Worm (Caenorhabditis elegans) whole organism, young adult: ENCODE data around the gene abi-1.

Experiments
- D2030.7 ChIP-seq: fragments of 200-800 bp; sonication (Bioruptor generic); IDR thresholded peaks from 2 replicates; pipeline ENCODE4 v1.3.6; 2022; ENCODE audit warnings: missing genetic modification reagents, missing genetic modification characterization, missing compliant biosample characterization
- F23B12.7 ChIP-seq: sonication (generic microtip); optimal IDR thresholded peaks from 2 replicates; lab custom pipeline; 2017; ENCODE audit warnings: missing genetic modification characterization, mild to moderate bottlenecking, missing compliant biosample characterization, antibody characterized with exemption, moderate library complexity; ENCODE audit not compliant: insufficient read depth
- F33H1.4 ChIP-seq: fragments of 200-800 bp; sonication (Bioruptor generic); IDR thresholded peaks from 2 replicates; pipeline ENCODE4 v1.3.6; 2022; ENCODE audit warnings: missing genetic modification reagents, missing genetic modification characterization, missing compliant biosample characterization
- F37B4.10 ChIP-seq: fragments of 200-800 bp; sonication (Bioruptor generic); IDR thresholded peaks from 2 replicates; pipeline ENCODE4 v1.3.6; 2022; ENCODE audit warnings: missing genetic modification characterization, missing compliant biosample characterization
- F49E8.2 ChIP-seq: sonication (generic microtip); optimal IDR thresholded peaks from 3 replicates; lab custom pipeline; 2017; ENCODE audit warnings: missing genetic modification characterization, mild to moderate bottlenecking, missing compliant biosample characterization, antibody characterized with exemption, moderate library complexity; ENCODE audit not compliant: insufficient read depth
- K12H6.12 ChIP-seq: fragments of 200-800 bp; sonication (Bioruptor generic); optimal IDR thresholded peaks from 2 replicates; lab custom pipeline; 2018; ENCODE audit warnings: mild to moderate bottlenecking, missing genetic modification characterization, missing compliant biosample characterization
- T07F8.4 ChIP-seq: sonication (generic microtip); optimal IDR thresholded peaks from 2 replicates; lab custom pipeline; 2016; ENCODE audit warnings: mild to moderate bottlenecking, missing genetic modification characterization, moderate library complexity, missing compliant biosample characterization
- Y53F4B.3 ChIP-seq: fragments of 200-800 bp; sonication (Bioruptor generic); IDR thresholded peaks from 2 replicates; pipeline ENCODE4 v1.3.6; 2022; ENCODE audit warnings: missing genetic modification reagents, missing genetic modification characterization, missing compliant biosample characterization
- Y53G8AR.9 ChIP-seq: fragments of 200-800 bp; sonication (Bioruptor generic); conservative IDR thresholded peaks from 2 replicates; pipeline ENCODE4 v1.3.6; 2022; ENCODE audit warnings: missing genetic modification reagents, missing genetic modification characterization, missing compliant biosample characterization
- atf-7 ChIP-seq: sonication (generic microtip); optimal IDR thresholded peaks from 2 replicates; lab custom pipeline; 2017; ENCODE audit warnings: mild to moderate bottlenecking, missing genetic modification characterization, missing compliant biosample characterization
- athp-1 ChIP-seq: sonication (generic microtip); optimal IDR thresholded peaks from 2 replicates; lab custom pipeline; 2017; ENCODE audit warnings: mild to moderate bottlenecking, missing genetic modification characterization, missing compliant biosample characterization
- attf-5 ChIP-seq: fragments of 200-800 bp; sonication (Bioruptor generic); optimal IDR thresholded peaks from 2 replicates; lab custom pipeline; 2018; ENCODE audit warnings: mild to moderate bottlenecking, missing genetic modification characterization, missing compliant biosample characterization
- bed-2 ChIP-seq: fragments of 200-800 bp; sonication (Bioruptor generic); IDR thresholded peaks from 2 replicates; pipeline ENCODE4 v1.3.6; 2022; ENCODE audit warnings: missing genetic modification reagents, missing genetic modification characterization, missing compliant biosample characterization
- ccch-3 ChIP-seq: fragments of 200-800 bp; sonication (Bioruptor generic); optimal IDR thresholded peaks from 2 replicates; lab custom pipeline; 2018; ENCODE audit warnings: mild to moderate bottlenecking, missing genetic modification characterization, missing compliant biosample characterization
- ceh-40 ChIP-seq: fragments of 200-800 bp; sonication (Bioruptor generic); IDR thresholded peaks from 2 replicates; pipeline ENCODE4 v1.3.6; 2022; ENCODE audit warnings: missing genetic modification characterization, missing compliant biosample characterization
- ceh-58 ChIP-seq: fragments of 200-800 bp; sonication (Bioruptor generic); IDR thresholded peaks from 2 replicates; pipeline ENCODE4 v1.3.6; 2022; ENCODE audit warnings: missing genetic modification characterization, missing compliant biosample characterization
- die-1 ChIP-seq: sonication (generic microtip); optimal IDR thresholded peaks from 2 replicates; lab custom pipeline; 2016; ENCODE audit warnings: missing genotype, mild to moderate bottlenecking, missing genetic modification characterization, missing compliant biosample characterization
- dpff-1 ChIP-seq: sonication (generic microtip); optimal IDR thresholded peaks from 2 replicates; lab custom pipeline; 2017; ENCODE audit warnings: mild to moderate bottlenecking, missing genetic modification characterization, missing compliant biosample characterization
- efl-1 ChIP-seq: fragments of 150-350 bp; optimal IDR thresholded peaks from 2 replicates; lab custom pipeline; 2014; ENCODE audit warnings: missing biosample characterization, missing genetic modification reagents, missing genetic modification characterization
- ekl-4 ChIP-seq: fragments of 200-800 bp; sonication (Bioruptor generic); IDR thresholded peaks from 2 replicates; pipeline ENCODE4 v1.3.6; 2022; ENCODE audit warnings: missing genetic modification reagents, missing genetic modification characterization, missing compliant biosample characterization
- him-1 ChIP-seq: sonication (generic microtip); optimal IDR thresholded peaks from 2 replicates; lab custom pipeline; 2016; ENCODE audit warnings: missing genotype, missing genetic modification reagents, missing genetic modification characterization, missing compliant biosample characterization
- hlh-26 ChIP-seq: fragments of 200-800 bp; sonication (Bioruptor generic); conservative IDR thresholded peaks from 2 replicates; pipeline ENCODE4 v1.3.6; 2022; ENCODE audit warnings: missing genetic modification reagents, missing genetic modification characterization, missing compliant biosample characterization
- hmg-1.2 ChIP-seq: fragments of 200-800 bp; sonication (Bioruptor generic); IDR thresholded peaks from 2 replicates; pipeline ENCODE4 v1.3.6; 2022; ENCODE audit warnings: missing genetic modification reagents, missing genetic modification characterization, missing compliant biosample characterization
- hmg-20 ChIP-seq: fragments of 200-800 bp; sonication (Bioruptor generic); IDR thresholded peaks from 2 replicates; pipeline ENCODE4 v1.3.6; 2022; ENCODE audit warnings: missing genetic modification reagents, missing genetic modification characterization, missing compliant biosample characterization
- hrde-1 ChIP-seq: sonication (generic microtip); optimal IDR thresholded peaks from 2 replicates; lab custom pipeline; 2016; ENCODE audit warnings: missing genetic modification characterization, mild to moderate bottlenecking, missing compliant biosample characterization, moderate library complexity, missing genotype, missing genetic modification reagents, borderline replicate concordance
- hsf-1 ChIP-seq: fragments of 200-800 bp; sonication (Bioruptor generic); IDR thresholded peaks from 2 replicates; pipeline ENCODE4 v1.3.6; 2022; ENCODE audit warnings: missing genetic modification reagents, missing genetic modification characterization, missing compliant biosample characterization
- lag-1 ChIP-seq: fragments of 200-800 bp; sonication (Bioruptor generic); IDR thresholded peaks from 2 replicates; pipeline ENCODE4 v1.3.6; 2022; ENCODE audit warnings: missing genetic modification reagents, missing genetic modification characterization, missing compliant biosample characterization
- let-526 ChIP-seq: fragments of 200-800 bp; sonication (Bioruptor generic); IDR thresholded peaks from 2 replicates; pipeline ENCODE4 v1.3.6; 2022; ENCODE audit warnings: missing genetic modification reagents, missing genetic modification characterization, missing compliant biosample characterization
- lin-40 ChIP-seq: sonication (generic microtip); optimal IDR thresholded peaks from 2 replicates; lab custom pipeline; 2016; ENCODE audit warnings: missing genetic modification characterization, mild to moderate bottlenecking, missing compliant biosample characterization, missing genotype, missing genetic modification reagents
- lin-54 ChIP-seq: fragments of 200-800 bp; sonication (Bioruptor generic); optimal IDR thresholded peaks from 2 replicates; lab custom pipeline; 2018; ENCODE audit warnings: mild to moderate bottlenecking, missing genetic modification characterization, missing compliant biosample characterization
- lsl-1 ChIP-seq: fragments of 200-800 bp; sonication (Bioruptor generic); optimal IDR thresholded peaks from 2 replicates; lab custom pipeline; 2018; ENCODE audit warnings: mild to moderate bottlenecking, missing genetic modification characterization, moderate library complexity, missing compliant biosample characterization
- mcd-1 ChIP-seq: fragments of 200-800 bp; sonication (Bioruptor generic); IDR thresholded peaks from 2 replicates; pipeline ENCODE4 v1.3.6; 2022; ENCODE audit warnings: missing genetic modification reagents, missing genetic modification characterization, missing compliant biosample characterization
- mel-28 ChIP-seq: sonication (generic microtip); optimal IDR thresholded peaks from 2 replicates; lab custom pipeline; 2016; ENCODE audit warnings: borderline replicate concordance, mild to moderate bottlenecking, missing genetic modification characterization, missing compliant biosample characterization
- mes-4 ChIP-seq: sonication (generic microtip); optimal IDR thresholded peaks from 2 replicates; lab custom pipeline; 2016; ENCODE audit warnings: missing genotype, missing genetic modification characterization, missing compliant biosample characterization
- mxl-1 ChIP-seq: sonication (generic microtip); optimal IDR thresholded peaks from 2 replicates; lab custom pipeline; 2016; ENCODE audit warnings: missing genetic modification characterization, missing compliant biosample characterization
- nhr-179 ChIP-seq: sonication (generic microtip); optimal IDR thresholded peaks from 2 replicates; lab custom pipeline; 2016; ENCODE audit warnings: mild to moderate bottlenecking, missing genetic modification characterization, missing compliant biosample characterization
- nhr-27 ChIP-seq: fragments of 200-800 bp; sonication (Bioruptor generic); optimal IDR thresholded peaks from 2 replicates; lab custom pipeline; 2018; ENCODE audit warnings: mild to moderate bottlenecking, missing genetic modification characterization, moderate library complexity, missing compliant biosample characterization
- pbrm-1 ChIP-seq: fragments of 200-800 bp; sonication (Bioruptor generic); IDR thresholded peaks from 2 replicates; pipeline ENCODE4 v1.3.6; 2022; ENCODE audit warnings: missing genetic modification reagents, missing genetic modification characterization, missing compliant biosample characterization
- pha-4 ChIP-seq: fragments of 150-350 bp; sonication (generic microtip); optimal IDR thresholded peaks from 2 replicates; lab custom pipeline; 2014; ENCODE audit warnings: missing biosample characterization, missing genetic modification reagents, missing genetic modification characterization
- rec-8 ChIP-seq, 2 experiments: sonication (generic microtip); optimal IDR thresholded peaks; 2 replicates each; lab custom pipeline; 2016; ENCODE audit warnings: mild to moderate bottlenecking in 2 of 2, missing genetic modification characterization in 2 of 2, missing genetic modification reagents in 2 of 2, missing genotype in 2 of 2, missing biosample characterization in 1 of 2, missing compliant biosample characterization in 1 of 2, moderate library complexity in 1 of 2
- snpc-1.1 ChIP-seq: sonication (generic microtip); optimal IDR thresholded peaks from 2 replicates; lab custom pipeline; 2017; ENCODE audit warnings: missing genetic modification characterization, mild to moderate bottlenecking, missing compliant biosample characterization, antibody characterized with exemption, moderate library complexity, missing genotype, missing genetic modification reagents; ENCODE audit not compliant: insufficient read depth
- somi-1 ChIP-seq: fragments of 200-800 bp; sonication (Bioruptor generic); optimal IDR thresholded peaks from 2 replicates; lab custom pipeline; 2018; ENCODE audit warnings: mild to moderate bottlenecking, missing genetic modification characterization, missing compliant biosample characterization
- tlf-1 ChIP-seq: fragments of 200-800 bp; sonication (Bioruptor generic); optimal IDR thresholded peaks from 2 replicates; lab custom pipeline; 2018; ENCODE audit warnings: mild to moderate bottlenecking, missing genetic modification characterization, missing compliant biosample characterization
- unc-62 ChIP-seq: fragments of 150-350 bp; optimal IDR thresholded peaks from 2 replicates; lab custom pipeline; 2014; ENCODE audit warnings: missing biosample characterization, missing genetic modification reagents, missing genetic modification characterization
- xnd-1 ChIP-seq: sonication (generic microtip); optimal IDR thresholded peaks from 2 replicates; lab custom pipeline; 2016; ENCODE audit warnings: missing genotype, missing genetic modification reagents, missing genetic modification characterization, missing compliant biosample characterization
- ztf-18 ChIP-seq: sonication (generic microtip); optimal IDR thresholded peaks from 2 replicates; lab custom pipeline; 2016; ENCODE audit warnings: missing genotype, mild to moderate bottlenecking, missing genetic modification characterization, missing compliant biosample characterization
- ztf-22 ChIP-seq: fragments of 200-800 bp; sonication (Bioruptor generic); optimal IDR thresholded peaks from 2 replicates; lab custom pipeline; 2018; ENCODE audit warnings: mild to moderate bottlenecking, missing genetic modification characterization, moderate library complexity, missing compliant biosample characterization
- ztf-25 ChIP-seq: fragments of 200-800 bp; sonication (Bioruptor generic); IDR thresholded peaks from 2 replicates; pipeline ENCODE4 v1.3.6; 2022; ENCODE audit warnings: missing genetic modification reagents, missing genetic modification characterization, missing compliant biosample characterization

Gene abi-1

ce11 chrIII:5705228-5705888 is 12.8 kb upstream of the abi-1 start, which contains the start of gene swp-1 (continued):
- TF ChIP-seq ekl-4 (GFP tag; lab: Robert Waterston, UW): peak; percentile 70
- TF ChIP-seq ztf-25 (GFP tag; lab: Robert Waterston, UW): no peak
- no peak for TF ChIP-seq attf-5 (GFP tag; lab: Kevin White, UChicago)
- peak; percentile 38 for TF ChIP-seq F49E8.2 (tag; lab: Kevin White, UChicago)
- TF ChIP-seq xnd-1 (tag; lab: Kevin White, UChicago): peak; percentile 34
- peak; percentile 38 for TF ChIP-seq lsl-1 (GFP tag; lab: Kevin White, UChicago)
- TF ChIP-seq hrde-1 (tag; lab: Kevin White, UChicago): peak; percentile 12
- no peak for TF ChIP-seq pha-4 (tag; lab: Kevin White, UChicago)
- TF ChIP-seq D2030.7: no peak
- TF ChIP-seq lin-40 (tag; lab: Kevin White, UChicago): no peak
- no peak for TF ChIP-seq lag-1 (GFP tag; lab: Robert Waterston, UW)
- TF ChIP-seq unc-62 (GFP tag; lab: Kevin White, UChicago): no peak
- TF ChIP-seq hsf-1: peak; percentile 60
- TF ChIP-seq let-526 (GFP tag; lab: Robert Waterston, UW): no peak
- no peak for TF ChIP-seq F23B12.7 (tag; lab: Kevin White, UChicago)
- TF ChIP-seq lin-54 (GFP tag; lab: Kevin White, UChicago): peak; percentile 65
- TF ChIP-seq somi-1: no peak
- peak; percentile 46 for TF ChIP-seq F33H1.4 (GFP tag; lab: Robert Waterston, UW)
- TF ChIP-seq ceh-58 (GFP tag; lab: Robert Waterston, UW): no peak
- no peak for TF ChIP-seq dpff-1 (tag; lab: Kevin White, UChicago)
- peak; percentile 50 for TF ChIP-seq die-1 (tag; lab: Kevin White, UChicago)
- TF ChIP-seq mel-28 (tag; lab: Kevin White, UChicago): no peak
- TF ChIP-seq tlf-1 (GFP tag; lab: Kevin White, UChicago): peak; percentile 54
- TF ChIP-seq him-1 (tag; lab: Kevin White, UChicago): no peak
- no peak for TF ChIP-seq mxl-1 (tag; lab: Kevin White, UChicago)
- TF ChIP-seq K12H6.12: no peak
- no peak for TF ChIP-seq bed-2
- no peak for TF ChIP-seq hmg-20 (GFP tag; lab: Robert Waterston, UW)
- no peak for TF ChIP-seq atf-7 (tag; lab: Kevin White, UChicago)
- no peak for TF ChIP-seq Y53F4B.3 (GFP tag; lab: Robert Waterston, UW)
- no peak for TF ChIP-seq F37B4.10 (GFP tag; lab: Robert Waterston, UW)
- no peak for TF ChIP-seq rec-8 (tag; optimal IDR thresholded peaks at IDR 0.05; lab: Kevin White, UChicago)
- peak; percentile 21 for TF ChIP-seq ztf-18 (tag; lab: Kevin White, UChicago)
- TF ChIP-seq efl-1: peak; percentile 19
- no peak for TF ChIP-seq hmg-1.2 (GFP tag; lab: Robert Waterston, UW)
- TF ChIP-seq snpc-1.1 (tag; lab: Kevin White, UChicago): peak; percentile 57
- TF ChIP-seq Y53G8AR.9 (GFP tag; lab: Robert Waterston, UW): peak; percentile 68; the same call in 1 of the 2 replicates
- TF ChIP-seq ceh-40: no peak
- TF ChIP-seq mcd-1 (GFP tag; lab: Robert Waterston, UW): no peak
- no peak for TF ChIP-seq T07F8.4 (tag; lab: Kevin White, UChicago)
- no peak for TF ChIP-seq mes-4
- no peak for TF ChIP-seq ccch-3
- TF ChIP-seq ztf-22 (GFP tag; lab: Kevin White, UChicago): no peak
- TF ChIP-seq pbrm-1 (GFP tag; lab: Robert Waterston, UW): no peak
- peak; percentile 46 for TF ChIP-seq athp-1
- no peak for TF ChIP-seq hlh-26 (GFP tag; lab: Robert Waterston, UW)
- TF ChIP-seq nhr-27 (tag; lab: Kevin White, UChicago): no peak
- no peak for TF ChIP-seq nhr-179 (tag; lab: Kevin White, UChicago)
